Worm (Caenorhabditis elegans) whole organism, L4/young adult: ENCODE data around the gene F37B12.3.

Source experiments
- W03F9.2 ChIP-seq: fragments of 150-350 bp; optimal IDR thresholded peaks from 2 replicates; lab custom pipeline; 2014; ENCODE audit warnings: missing biosample characterization, missing genetic modification characterization
- dao-5 ChIP-seq: sonication (generic microtip); optimal IDR thresholded peaks from 2 replicates; lab custom pipeline; 2016; ENCODE audit warnings: missing genotype, missing genetic modification characterization, moderate library complexity, missing compliant biosample characterization
- him-1 ChIP-seq: sonication (generic microtip); optimal IDR thresholded peaks from 2 replicates; lab custom pipeline; 2016; ENCODE audit warnings: missing genotype, missing genetic modification reagents, missing genetic modification characterization, missing compliant biosample characterization

ce11 chrII:9005067-9005466 lies 36.1 kb downstream of the F37B12.3 start, which contains the start of gene F44G4.7:
- TF ChIP-seq dao-5 (tag; lab: Kevin White, UChicago) (no peak), him-1 (tag; lab: Kevin White, UChicago) (no peak), W03F9.2 (no peak)
